Worm (Caenorhabditis elegans) whole organism, late embryonic: ENCODE results near the gene sru-26.

ENCODE experiments used
- C08G9.2 ChIP-seq: sonication (generic microtip); optimal IDR thresholded peaks from 2 replicates; lab custom pipeline; 2016; ENCODE audit warnings: mild to moderate bottlenecking, missing genetic modification characterization, moderate library complexity, missing compliant biosample characterization
- C38D4.7 ChIP-seq: fragments of 200-800 bp; sonication (Bioruptor generic); optimal IDR thresholded peaks from 2 replicates; lab custom pipeline; 2018; ENCODE audit warnings: mild to moderate bottlenecking, missing genetic modification characterization, moderate library complexity, missing compliant biosample characterization
- Y22D7AL.16 ChIP-seq: sonication (generic microtip); optimal IDR thresholded peaks from 2 replicates; lab custom pipeline; 2016; ENCODE audit warnings: missing genetic modification characterization, missing compliant biosample characterization
- ahr-1 ChIP-seq: sonication (generic microtip); optimal IDR thresholded peaks from 2 replicates; lab custom pipeline; 2016; ENCODE audit warnings: missing genetic modification characterization, missing compliant biosample characterization
- ceh-18 ChIP-seq: sonication (generic microtip); optimal IDR thresholded peaks from 2 replicates; lab custom pipeline; 2016; ENCODE audit warnings: missing genetic modification characterization, missing compliant biosample characterization
- ceh-19 ChIP-seq: fragments of 200-800 bp; sonication (Bioruptor generic); optimal IDR thresholded peaks from 2 replicates; lab custom pipeline; 2018; ENCODE audit warnings: mild to moderate bottlenecking, missing genetic modification characterization, missing compliant biosample characterization
- ceh-2 ChIP-seq: sonication (generic microtip); optimal IDR thresholded peaks from 2 replicates; lab custom pipeline; 2016; ENCODE audit warnings: missing genotype, missing genetic modification characterization, missing compliant biosample characterization
- ceh-22 ChIP-seq: sonication (generic microtip); optimal IDR thresholded peaks from 2 replicates; lab custom pipeline; 2017; ENCODE audit warnings: missing biosample characterization, missing genetic modification characterization
- ceh-24 ChIP-seq: sonication (generic microtip); optimal IDR thresholded peaks from 2 replicates; lab custom pipeline; 2016; ENCODE audit warnings: mild to moderate bottlenecking, missing genetic modification characterization, missing compliant biosample characterization
- ceh-34 ChIP-seq: sonication (generic microtip); optimal IDR thresholded peaks from 2 replicates; lab custom pipeline; 2016; ENCODE audit warnings: mild to moderate bottlenecking, missing genetic modification characterization, missing compliant biosample characterization
- ceh-45 ChIP-seq: fragments of 200-800 bp; sonication (Bioruptor generic); IDR thresholded peaks from 2 replicates; pipeline ENCODE4 v1.3.6; 2022; ENCODE audit warnings: missing genetic modification reagents, missing genetic modification characterization, missing compliant biosample characterization
- ceh-6 ChIP-seq: fragments of 200-800 bp; sonication (Bioruptor generic); optimal IDR thresholded peaks from 2 replicates; lab custom pipeline; 2018; ENCODE audit warnings: mild to moderate bottlenecking, missing genetic modification characterization, missing compliant biosample characterization
- ceh-9 ChIP-seq: sonication (generic microtip); optimal IDR thresholded peaks from 2 replicates; lab custom pipeline; 2016; ENCODE audit warnings: mild to moderate bottlenecking, missing genetic modification characterization, inconsistent platforms, missing compliant biosample characterization
- elt-2 ChIP-seq: sonication (generic microtip); optimal IDR thresholded peaks from 2 replicates; lab custom pipeline; 2016; ENCODE audit warnings: missing genetic modification reagents, missing genetic modification characterization, missing compliant biosample characterization
- elt-4 ChIP-seq: sonication (generic microtip); optimal IDR thresholded peaks from 2 replicates; lab custom pipeline; 2016; ENCODE audit warnings: missing genetic modification characterization, missing compliant biosample characterization
- eyg-1 ChIP-seq: sonication (generic microtip); optimal IDR thresholded peaks from 2 replicates; lab custom pipeline; 2016; ENCODE audit warnings: missing genotype, missing genetic modification characterization, missing compliant biosample characterization
- fkh-10 ChIP-seq: fragments of 150-350 bp; optimal IDR thresholded peaks from 2 replicates; lab custom pipeline; 2014; ENCODE audit warnings: missing biosample characterization, missing genetic modification reagents, missing genetic modification characterization
- gmeb-2 ChIP-seq: sonication (generic microtip); optimal IDR thresholded peaks from 2 replicates; lab custom pipeline; 2016; ENCODE audit warnings: missing genetic modification characterization, inconsistent platforms, missing compliant biosample characterization
- hlh-13 ChIP-seq: fragments of 200-800 bp; sonication (Bioruptor generic); optimal IDR thresholded peaks from 2 replicates; lab custom pipeline; 2018; ENCODE audit warnings: mild to moderate bottlenecking, missing genetic modification characterization, missing compliant biosample characterization
- hlh-30 ChIP-seq: sonication (generic microtip); optimal IDR thresholded peaks from 2 replicates; lab custom pipeline; 2017; ENCODE audit warnings: antibody characterized with exemption, missing genetic modification characterization, missing compliant biosample characterization; ENCODE audit not compliant: insufficient read depth
- hlh-6 ChIP-seq: sonication (generic microtip); optimal IDR thresholded peaks from 2 replicates; lab custom pipeline; 2016; ENCODE audit warnings: missing genotype, missing genetic modification characterization, missing compliant biosample characterization
- lim-6 ChIP-seq: sonication (generic microtip); optimal IDR thresholded peaks from 2 replicates; lab custom pipeline; 2016; ENCODE audit warnings: missing genetic modification characterization, missing compliant biosample characterization
- madf-2 ChIP-seq: sonication (generic microtip); optimal IDR thresholded peaks from 2 replicates; lab custom pipeline; 2017; ENCODE audit warnings: missing genetic modification characterization, missing compliant biosample characterization
- mec-3 ChIP-seq: sonication (generic microtip); optimal IDR thresholded peaks from 2 replicates; lab custom pipeline; 2016; ENCODE audit warnings: borderline replicate concordance, missing genetic modification characterization, missing compliant biosample characterization
- nhr-11 ChIP-seq: fragments of 150-350 bp; optimal IDR thresholded peaks from 2 replicates; lab custom pipeline; 2014; ENCODE audit warnings: missing biosample characterization, missing genetic modification characterization
- nhr-232 ChIP-seq: sonication (generic microtip); optimal IDR thresholded peaks from 2 replicates; lab custom pipeline; 2016; ENCODE audit warnings: missing genetic modification characterization, missing compliant biosample characterization
- npax-4 ChIP-seq: sonication (generic microtip); optimal IDR thresholded peaks from 2 replicates; lab custom pipeline; 2016; ENCODE audit warnings: missing genetic modification characterization, missing compliant biosample characterization
- odd-2 ChIP-seq: sonication (generic microtip); optimal IDR thresholded peaks from 2 replicates; lab custom pipeline; 2017; ENCODE audit warnings: antibody characterized with exemption, mild to moderate bottlenecking, missing genetic modification characterization, missing compliant biosample characterization
- pat-9 ChIP-seq: fragments of 200-800 bp; sonication (Bioruptor generic); optimal IDR thresholded peaks from 2 replicates; lab custom pipeline; 2018; ENCODE audit warnings: mild to moderate bottlenecking, missing genetic modification characterization, moderate library complexity, missing compliant biosample characterization
- pha-2 ChIP-seq: sonication (generic microtip); optimal IDR thresholded peaks from 2 replicates; lab custom pipeline; 2017; ENCODE audit warnings: mild to moderate bottlenecking, missing genetic modification characterization, missing compliant biosample characterization
- pros-1 ChIP-seq: fragments of 150-350 bp; optimal IDR thresholded peaks from 2 replicates; lab custom pipeline; 2014; ENCODE audit warnings: missing biosample characterization, missing genetic modification reagents, missing genetic modification characterization
- sdc-2 ChIP-seq: sonication (generic microtip); optimal IDR thresholded peaks from 2 replicates; lab custom pipeline; 2016; ENCODE audit warnings: missing genotype, missing genetic modification characterization, missing compliant biosample characterization
- sox-2 ChIP-seq: fragments of 200-800 bp; sonication (Bioruptor generic); IDR thresholded peaks from 2 replicates; pipeline ENCODE4 v1.3.6; 2022; ENCODE audit warnings: missing genetic modification reagents, missing genetic modification characterization, missing compliant biosample characterization
- tbx-2 ChIP-seq: sonication (generic microtip); optimal IDR thresholded peaks from 2 replicates; lab custom pipeline; 2016; ENCODE audit warnings: missing genetic modification characterization, missing compliant biosample characterization
- tbx-7 ChIP-seq: sonication (generic microtip); optimal IDR thresholded peaks from 2 replicates; lab custom pipeline; 2016; ENCODE audit warnings: missing genotype, missing genetic modification characterization, missing compliant biosample characterization
- ttx-3 ChIP-seq: sonication (generic microtip); optimal IDR thresholded peaks from 2 replicates; lab custom pipeline; 2016; ENCODE audit warnings: missing genetic modification reagents, missing genetic modification characterization, missing compliant biosample characterization
- unc-42 ChIP-seq: sonication (generic microtip); optimal IDR thresholded peaks from 2 replicates; lab custom pipeline; 2016; ENCODE audit warnings: missing genotype, missing genetic modification characterization, missing compliant biosample characterization

The sru-26 gene

DNA sequence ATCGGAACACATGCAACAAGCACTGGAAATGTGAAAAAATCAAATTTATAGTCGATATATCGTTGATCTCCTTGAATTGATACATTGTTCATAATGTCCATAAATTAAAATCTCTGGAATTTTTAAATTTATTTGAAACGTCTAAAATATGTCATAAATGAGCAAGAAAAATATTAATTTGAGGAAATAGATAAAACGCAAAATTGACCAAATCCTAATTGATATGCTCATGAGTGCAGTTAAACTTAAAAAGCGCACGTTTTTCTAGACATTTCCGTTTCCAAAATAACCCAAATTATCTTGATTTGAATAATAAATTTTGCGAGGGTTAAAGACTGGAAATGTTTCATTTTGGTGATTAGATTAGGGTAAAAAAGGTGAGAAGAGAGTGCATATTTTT lies 35.2 kb downstream of the sru-26 start, which contains the start of gene sru-13:
TSS of gene sru-13 (minus strand) at position 101 of the 400 bp plus-strand sequence.
- TF ChIP-seq C38D4.7 = no peak
- TF ChIP-seq pha-2 (tag; lab: Kevin White, UChicago) = no peak
- TF ChIP-seq sox-2 = no peak
- no peak for TF ChIP-seq ceh-18 (tag; lab: Kevin White, UChicago)
- TF ChIP-seq C08G9.2 = no peak
- no peak for TF ChIP-seq pros-1 (tag; lab: Kevin White, UChicago)
- TF ChIP-seq hlh-13 (GFP tag; lab: Kevin White, UChicago) = no peak
- no peak for TF ChIP-seq pat-9 (tag; lab: Kevin White, UChicago)
- TF ChIP-seq nhr-232 (tag; lab: Kevin White, UChicago) = no peak
- TF ChIP-seq madf-2 = no peak
- TF ChIP-seq ceh-34 (tag; lab: Kevin White, UChicago) = no peak
- TF ChIP-seq hlh-6 = no peak
- no peak for TF ChIP-seq ttx-3
- TF ChIP-seq eyg-1 (tag; lab: Kevin White, UChicago) = no peak
- no peak for TF ChIP-seq sdc-2 (tag; lab: Kevin White, UChicago)
- no peak for TF ChIP-seq odd-2 (tag; lab: Kevin White, UChicago)
- TF ChIP-seq ceh-22 (tag; lab: Kevin White, UChicago) = no peak
- no peak for TF ChIP-seq ceh-2 (tag; lab: Kevin White, UChicago)
- no peak for TF ChIP-seq ceh-24 (tag; lab: Kevin White, UChicago)
- TF ChIP-seq unc-42 (tag; lab: Kevin White, UChicago) = no peak

DNA sequence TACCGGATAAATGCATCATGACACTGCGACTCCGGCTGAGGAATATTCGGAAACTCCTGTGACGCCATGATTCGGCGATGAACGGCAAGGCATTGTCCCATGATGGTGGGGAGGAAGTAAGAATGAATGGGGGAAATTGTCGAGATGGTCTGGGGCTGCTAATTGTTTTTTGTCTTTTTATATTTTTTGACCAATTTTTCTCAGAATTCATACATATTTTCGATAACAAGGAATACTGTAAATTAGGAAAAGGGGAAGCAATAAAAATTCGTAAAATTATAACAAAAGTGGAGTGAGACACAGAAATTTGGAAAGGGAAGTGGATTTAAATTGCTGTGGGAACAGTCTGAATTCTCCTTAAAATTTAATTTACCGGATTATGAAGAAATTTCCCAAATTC lies 38.1 kb downstream of the sru-26 start, which contains the start of gene eak-4:
TSS of gene eak-4 (minus strand) at position 101 of the 400 bp plus-strand sequence.
- TF ChIP-seq ceh-34 (tag; lab: Kevin White, UChicago) (no peak), fkh-10 (GFP tag; lab: Kevin White, UChicago) (no peak), hlh-30 (tag; lab: Kevin White, UChicago) (no peak), C08G9.2 (no peak), mec-3 (tag; lab: Kevin White, UChicago) (no peak), elt-4 (tag; lab: Kevin White, UChicago) (no peak), ceh-9 (tag; lab: Kevin White, UChicago) (no peak), lim-6 (tag; lab: Kevin White, UChicago) (no peak), ceh-6 (GFP tag; lab: Kevin White, UChicago) (no peak), nhr-11 (no peak)

DNA sequence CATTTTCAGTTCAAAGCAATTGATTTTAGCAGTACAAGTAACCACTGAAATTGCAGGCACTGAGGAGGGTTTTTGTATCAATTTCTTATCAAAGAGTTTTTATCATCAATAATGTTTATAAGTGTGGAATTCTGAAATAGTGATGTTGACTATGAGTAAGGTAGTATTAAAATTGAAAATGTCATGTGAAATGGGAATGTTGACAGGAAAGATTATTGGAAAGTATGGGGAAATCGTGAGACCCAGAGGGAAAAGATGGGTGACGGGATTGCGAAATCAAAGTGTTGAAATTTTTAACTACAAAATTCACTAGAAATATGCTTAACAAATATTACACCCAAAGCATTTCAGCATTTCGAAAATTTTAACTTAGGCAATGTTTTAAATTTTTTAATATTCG lies 39.9 kb downstream of the sru-26 start, which contains the start of gene F53B2.8:
TSS of gene F53B2.8 (minus strand) at position 180 of the 400 bp plus-strand sequence.
- TF ChIP-seq elt-2 (no peak), tbx-7 (tag; lab: Kevin White, UChicago) (no peak), ceh-22 (tag; lab: Kevin White, UChicago) (no peak), ceh-19 (GFP tag; lab: Kevin White, UChicago) (no peak), gmeb-2 (tag; lab: Kevin White, UChicago) (no peak), tbx-2 (tag; lab: Kevin White, UChicago) (no peak), ceh-45 (GFP tag; lab: Robert Waterston, UW) (no peak), npax-4 (tag; lab: Kevin White, UChicago) (no peak)

DNA sequence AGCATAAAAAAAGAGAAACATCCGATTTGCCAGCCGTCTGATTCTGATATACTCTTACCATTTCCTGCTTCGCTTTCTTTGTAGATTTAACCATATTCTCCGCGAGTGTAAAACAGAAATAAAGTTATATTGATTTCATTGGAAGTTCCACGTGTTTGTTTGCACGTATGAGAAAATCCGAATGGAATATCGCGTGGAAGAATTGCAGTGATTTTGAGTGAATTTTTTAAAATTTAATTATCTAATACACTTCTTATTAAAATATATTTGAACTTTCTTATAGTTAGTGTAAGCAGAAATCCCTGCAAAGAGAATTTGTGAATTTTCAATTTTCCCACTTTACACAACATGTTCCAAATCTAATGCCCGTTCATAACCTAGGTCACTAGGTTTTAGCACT lies 43.8 kb downstream of the sru-26 start, which contains the start of gene F53B2.5:
TSS of gene F53B2.5 (minus strand) at position 101 of the 400 bp plus-strand sequence.
- TF ChIP-seq tbx-2 (tag; lab: Kevin White, UChicago) (no peak), ahr-1 (no peak), ceh-24 (tag; lab: Kevin White, UChicago) (no peak), odd-2 (tag; lab: Kevin White, UChicago) (no peak), pha-2 (tag; lab: Kevin White, UChicago) (no peak), elt-4 (tag; lab: Kevin White, UChicago) (no peak), Y22D7AL.16 (tag; lab: Kevin White, UChicago) (no peak), eyg-1 (tag; lab: Kevin White, UChicago) (no peak)
